Fruit fly (Drosophila melanogaster) ovary, adult (tissue): Measurements from ENCODE around the gene FucTB.
A peak's percentile ranks its signal among the peaks of the same experiment; 100 is the strongest.

Source experiments
- CG17801 ChIP-seq: fragments of 200-800 bp; optimal IDR thresholded peaks from 2 replicates; lab custom pipeline; 2019; ENCODE audit warnings: missing biosample characterization, mild to moderate bottlenecking, missing genetic modification characterization, moderate library complexity; ENCODE audit not compliant: partially characterized antibody

Gene FucTB

DNA sequence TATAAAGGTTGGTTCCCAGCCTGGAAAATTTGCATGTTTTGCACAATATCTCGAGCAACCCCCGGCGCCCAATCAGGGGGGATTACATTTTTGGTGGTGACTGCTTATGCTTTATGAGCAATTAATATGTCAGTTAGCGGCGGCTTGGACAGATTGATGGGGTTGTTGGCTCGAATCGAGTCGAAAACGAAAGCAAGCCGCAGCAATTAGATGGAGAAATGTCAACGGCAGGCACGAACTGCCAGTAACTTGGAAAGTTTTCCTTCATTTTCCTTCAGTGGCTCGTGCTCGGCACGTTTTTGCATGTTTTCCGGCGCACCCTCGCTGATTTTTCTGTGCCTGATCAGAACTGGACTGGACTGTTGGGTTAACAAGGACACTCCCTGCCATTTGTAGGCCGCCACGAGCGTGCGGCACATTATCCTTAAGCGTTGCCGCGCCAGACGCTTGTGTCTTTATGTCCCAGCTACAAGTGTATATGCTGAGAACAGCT is 12.0 kb upstream of the FucTB start:
- TF ChIP-seq CG17801 (GFP tag; lab: Kevin White, UChicago): no peak

DNA sequence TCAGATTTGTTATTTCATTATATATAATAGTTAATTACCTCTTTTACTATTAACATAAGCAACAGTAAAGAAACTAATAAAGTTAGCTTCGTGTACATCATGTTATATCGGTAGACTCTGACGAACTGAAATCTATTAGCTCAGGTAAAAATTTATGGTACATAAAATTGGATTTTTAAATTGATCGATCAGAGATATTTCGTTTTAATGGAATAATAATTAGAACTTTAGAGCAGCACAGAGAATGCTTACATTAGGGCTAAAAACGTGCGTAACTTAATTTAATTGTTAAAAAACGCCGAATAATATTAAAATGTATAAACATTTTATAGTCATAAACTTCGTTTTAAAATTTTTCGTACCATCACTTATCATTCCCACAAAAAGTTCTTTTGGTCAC is 9.8 kb upstream of the FucTB start, which contains the start of gene CG33723:
Gene CG33723 (minus strand): TSS at position 101 of the 400 bp plus-strand sequence.
- TF ChIP-seq CG17801 (GFP tag; lab: Kevin White, UChicago): no peak

DNA sequence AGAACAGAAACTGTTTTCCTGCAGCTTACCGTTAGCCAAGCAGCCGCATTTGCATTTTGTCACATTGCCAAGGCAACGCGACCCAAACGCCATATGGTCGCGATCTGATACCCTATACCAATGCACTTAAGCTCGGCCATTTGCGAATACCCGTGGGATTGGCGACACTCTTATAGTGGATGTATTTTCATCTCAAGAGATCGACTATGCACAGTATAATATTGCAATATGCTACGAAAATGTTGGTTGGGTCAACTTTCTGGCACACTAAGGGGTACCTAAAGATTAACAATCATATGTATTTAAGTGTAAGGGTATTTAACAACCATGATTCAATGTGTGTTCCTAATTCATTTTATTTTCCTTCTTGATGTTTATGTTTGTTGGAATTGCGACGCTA is 7.4 kb upstream of the FucTB start:
- peak; percentile 37 for TF ChIP-seq CG17801 (GFP tag; lab: Kevin White, UChicago)

DNA sequence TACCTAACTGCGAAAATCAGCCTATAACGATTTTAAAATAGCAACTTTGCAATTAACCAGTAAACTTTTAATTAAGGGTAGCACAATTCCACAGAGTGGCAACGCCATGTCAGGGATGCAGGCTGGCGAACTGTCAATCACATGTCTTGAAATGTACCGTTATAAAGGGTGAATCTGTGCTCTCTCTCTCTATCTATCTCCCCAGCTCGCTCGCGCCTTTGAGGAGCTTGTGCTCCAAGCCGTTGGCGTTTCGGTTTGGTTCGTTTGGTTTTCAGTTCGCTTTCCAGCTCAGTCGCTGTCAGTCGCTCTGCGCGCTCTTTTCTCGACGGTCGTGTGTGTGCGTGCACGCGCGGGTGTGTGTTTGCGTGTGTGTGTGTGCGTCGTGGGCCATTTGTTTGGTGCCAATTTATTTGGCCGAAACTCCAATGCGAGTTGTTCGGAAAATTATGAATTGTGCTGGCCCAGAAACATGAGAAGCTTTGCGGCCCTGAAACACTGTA is 6.4 kb upstream of the FucTB start, which contains the start of gene numb:
Gene numb (plus strand): TSS at position 254 of the 500 bp plus-strand sequence.
- peak; percentile 55 for TF ChIP-seq CG17801 (GFP tag; lab: Kevin White, UChicago)

DNA sequence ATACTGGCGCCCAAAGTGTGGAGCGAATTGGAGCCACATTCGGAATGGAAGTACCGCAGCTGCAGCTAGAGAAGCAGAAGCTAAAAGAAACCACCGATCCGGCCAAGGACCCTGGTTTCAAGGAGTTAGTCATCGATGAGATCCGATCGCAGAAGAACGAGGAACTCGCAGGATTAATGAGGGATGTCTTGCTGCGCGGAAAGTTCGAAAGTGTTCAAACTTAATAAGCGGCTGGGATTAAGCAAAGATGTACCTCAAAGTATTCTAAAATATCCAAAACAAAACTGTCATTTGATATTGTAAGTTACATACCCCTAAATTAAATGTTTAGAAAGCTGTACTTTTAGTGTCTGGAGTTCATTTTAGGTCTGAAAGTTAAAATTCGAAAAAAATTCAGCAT is 5.7 kb upstream of the FucTB start, which contains the start of gene RpS28-like:
Gene RpS28-like (plus strand): TSS at position 301 of the 400 bp plus-strand sequence.
- no peak for TF ChIP-seq CG17801 (GFP tag; lab: Kevin White, UChicago)

DNA sequence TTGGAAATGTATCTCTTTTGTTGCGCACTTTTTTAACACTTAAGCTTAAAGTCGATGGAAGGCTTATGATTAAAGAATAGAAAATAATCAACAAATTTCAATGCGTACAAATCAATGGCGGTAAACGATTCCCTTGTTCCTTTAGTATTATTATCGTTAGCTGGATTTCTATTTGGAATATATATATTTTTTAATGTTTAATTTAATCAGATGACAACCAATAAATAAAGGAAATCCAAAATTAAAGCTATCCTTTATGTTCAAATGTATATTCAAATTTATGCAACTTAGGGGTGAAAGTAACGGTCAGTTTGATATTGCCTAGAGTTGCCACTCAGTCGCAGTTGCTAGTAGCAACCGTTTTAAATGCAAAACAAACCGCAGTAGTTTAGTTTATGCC is 4.2 kb upstream of the FucTB start, which contains the start of gene CG3769:
Gene CG3769 (plus strand): TSS at position 301 of the 400 bp plus-strand sequence.
- TF ChIP-seq CG17801 (GFP tag; lab: Kevin White, UChicago): no peak

DNA sequence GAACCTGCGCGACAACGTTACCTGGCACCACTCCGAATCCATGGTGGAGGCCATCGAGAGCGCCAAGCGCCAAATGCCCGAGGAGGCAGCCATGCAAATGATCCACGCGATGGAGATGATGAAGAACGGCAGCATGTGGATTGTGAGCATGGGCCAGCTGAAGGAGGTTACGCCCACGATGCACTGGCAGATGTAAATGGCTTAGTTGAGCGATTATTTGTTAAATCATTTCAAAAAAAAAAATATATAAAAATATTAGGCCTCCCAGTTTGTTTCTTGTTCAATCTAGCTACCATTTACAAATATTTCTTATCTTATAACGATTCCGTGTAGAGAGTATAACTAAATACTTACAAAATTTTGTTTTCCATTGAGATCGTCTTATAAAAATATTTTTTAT is 3.3 kb downstream of the FucTB start, which contains the start of gene CG42847:
Gene CG42847 (plus strand): TSS at position 301 of the 400 bp plus-strand sequence.
- no peak for TF ChIP-seq CG17801 (GFP tag; lab: Kevin White, UChicago)

DNA sequence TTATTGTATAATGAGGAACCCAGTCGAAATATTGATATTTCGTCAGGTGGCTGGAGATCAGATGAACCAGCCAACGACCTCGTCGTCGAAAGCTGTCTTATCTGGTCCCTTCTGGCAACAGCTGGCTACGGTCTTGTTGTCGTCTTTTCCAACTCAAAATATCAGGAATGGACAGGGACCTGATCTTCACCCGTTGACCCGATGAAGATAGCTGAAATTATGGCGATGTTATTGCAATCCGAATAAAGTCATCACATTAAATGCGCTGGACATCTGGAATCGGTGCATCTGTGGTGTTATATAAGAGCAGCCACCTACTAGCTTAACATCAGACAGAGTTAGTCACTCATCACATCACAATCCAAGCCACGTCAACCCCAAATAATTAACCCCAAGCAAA is 4.3 kb downstream of the FucTB start, which contains the start of gene Fbp2:
Gene Fbp2 (plus strand): TSS at position 251 of the 400 bp plus-strand sequence.
- TF ChIP-seq CG17801 (GFP tag; lab: Kevin White, UChicago): no peak

DNA sequence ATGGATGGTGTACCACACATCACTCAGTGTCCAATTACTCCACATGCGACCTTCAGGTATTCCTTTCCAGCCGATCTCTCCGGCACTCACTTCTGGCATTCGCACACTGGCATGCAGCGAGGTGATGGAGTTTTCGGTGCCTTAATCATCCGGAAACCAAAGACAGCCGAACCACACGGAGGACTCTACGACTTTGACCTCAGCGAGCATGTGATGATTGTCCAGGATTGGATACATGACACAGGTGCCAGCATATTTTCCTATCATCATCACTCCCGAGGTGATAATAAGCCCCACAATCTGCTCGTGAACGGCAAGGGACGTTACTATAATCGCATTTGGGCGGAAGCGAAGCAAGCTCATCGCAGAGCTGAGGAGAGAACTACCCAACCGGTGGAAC is 6.7 kb downstream of the FucTB start:
- no peak for TF ChIP-seq CG17801 (GFP tag; lab: Kevin White, UChicago)

DNA sequence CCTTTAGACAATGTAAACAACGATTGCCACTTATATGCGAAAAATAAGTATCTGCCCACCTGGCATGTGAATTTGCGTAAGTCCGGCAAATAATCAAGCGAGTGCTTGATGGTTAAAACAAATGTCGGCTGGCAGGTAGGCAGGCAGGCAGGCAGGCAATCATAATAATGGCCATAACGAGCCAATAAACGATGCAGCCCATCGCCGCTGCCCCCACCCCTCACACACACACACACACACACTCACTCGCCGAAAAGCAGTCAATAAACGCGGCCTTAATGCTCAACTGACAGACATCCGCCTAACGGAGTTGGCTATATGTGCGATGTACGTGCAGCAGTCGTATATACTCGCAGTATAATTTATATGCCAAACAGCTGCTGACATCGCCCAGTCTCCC is 9.5 kb downstream of the FucTB start:
- TF ChIP-seq CG17801 (GFP tag; lab: Kevin White, UChicago): no peak

DNA sequence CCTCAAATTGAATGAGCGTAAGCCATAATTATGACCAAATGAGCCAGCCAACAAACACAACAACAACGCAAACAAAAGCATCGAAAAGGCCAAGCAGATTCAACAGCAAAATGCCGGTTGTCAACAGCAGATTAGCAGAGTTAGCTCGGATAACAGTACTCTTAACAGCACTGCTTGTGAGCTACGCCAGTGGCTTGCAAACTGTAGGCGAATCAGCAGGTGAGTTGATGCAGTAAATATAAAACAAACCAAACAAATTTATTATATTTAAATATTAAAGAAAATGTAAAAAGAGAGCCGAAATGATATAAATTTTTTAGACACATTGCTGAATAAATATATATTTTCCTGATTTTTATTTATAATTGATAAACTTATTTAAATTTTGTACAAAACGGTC is 10.2 kb downstream of the FucTB start:
- TF ChIP-seq CG17801 (GFP tag; lab: Kevin White, UChicago): no peak

DNA sequence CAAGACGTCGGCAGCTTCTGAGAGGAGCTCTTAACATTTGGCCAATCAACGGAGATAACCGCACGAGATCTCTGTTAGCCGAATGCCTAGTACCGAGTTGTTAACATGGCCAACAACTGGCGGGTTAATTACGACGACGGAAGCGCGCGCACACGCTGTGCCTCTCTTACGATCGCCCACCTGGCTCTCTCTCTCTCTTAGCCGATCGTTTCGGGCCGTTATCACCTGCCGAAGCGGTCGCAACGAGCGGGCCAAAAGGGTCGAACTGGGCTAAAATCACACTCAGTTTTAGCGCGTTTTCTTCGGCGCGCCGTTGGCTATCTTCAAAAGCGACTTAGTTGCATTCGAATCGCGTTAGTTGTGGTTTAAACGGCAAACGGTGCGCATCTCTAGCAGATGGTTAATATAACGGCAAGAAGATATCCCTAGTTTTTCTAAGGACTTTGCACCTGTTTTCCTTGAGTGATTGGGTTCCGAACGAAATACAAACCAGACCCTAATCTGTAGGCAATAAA is 14.6 kb downstream of the FucTB start, which contains the start of gene Mco1:
Gene Mco1 (plus strand): TSS at position 345 of the 515 bp plus-strand sequence.
- no peak for TF ChIP-seq CG17801 (GFP tag; lab: Kevin White, UChicago)

DNA sequence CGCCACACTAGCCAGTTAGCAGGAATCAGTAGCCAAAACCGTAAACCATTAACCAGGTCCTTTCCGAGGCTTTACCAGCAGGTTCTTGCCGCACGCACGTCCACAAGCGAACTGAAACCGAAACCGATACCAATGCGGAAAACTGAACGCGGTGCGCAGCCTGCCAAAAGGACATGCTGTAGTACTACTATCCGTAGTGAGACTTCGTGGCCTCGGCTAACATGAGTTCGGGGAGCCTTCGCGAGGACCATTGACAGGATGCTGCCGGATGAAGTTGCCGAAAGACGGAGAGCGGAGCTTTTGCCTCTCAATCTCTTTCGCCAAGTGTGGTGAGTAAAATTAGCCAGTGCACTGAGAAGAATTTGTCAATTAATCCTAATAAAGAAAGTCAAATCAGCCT is 15.8 kb downstream of the FucTB start, which contains the start of gene Shawl:
Gene Shawl (minus strand): TSS at position 104 of the 400 bp plus-strand sequence.
- no peak for TF ChIP-seq CG17801 (GFP tag; lab: Kevin White, UChicago)

DNA sequence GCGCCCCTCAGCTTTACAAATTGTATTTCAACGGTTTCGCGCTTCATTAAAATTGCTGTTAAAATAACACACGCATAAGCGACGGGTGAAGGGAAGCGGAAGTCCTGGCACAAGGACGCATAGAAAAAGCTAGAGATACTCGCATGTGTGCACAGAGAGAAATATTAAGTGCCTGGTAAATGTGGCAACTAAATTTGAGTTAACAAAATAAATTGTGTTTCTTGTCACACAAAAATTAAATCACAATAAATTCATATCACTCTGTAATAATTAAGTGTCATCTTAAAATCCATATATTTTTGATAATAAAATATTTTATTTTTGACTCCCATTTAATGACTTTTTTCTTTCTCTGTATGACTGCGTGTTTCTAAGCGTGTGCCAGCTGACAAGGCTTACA is 30.7 kb downstream of the FucTB start:
- TF ChIP-seq CG17801 (GFP tag; lab: Kevin White, UChicago): no peak

DNA sequence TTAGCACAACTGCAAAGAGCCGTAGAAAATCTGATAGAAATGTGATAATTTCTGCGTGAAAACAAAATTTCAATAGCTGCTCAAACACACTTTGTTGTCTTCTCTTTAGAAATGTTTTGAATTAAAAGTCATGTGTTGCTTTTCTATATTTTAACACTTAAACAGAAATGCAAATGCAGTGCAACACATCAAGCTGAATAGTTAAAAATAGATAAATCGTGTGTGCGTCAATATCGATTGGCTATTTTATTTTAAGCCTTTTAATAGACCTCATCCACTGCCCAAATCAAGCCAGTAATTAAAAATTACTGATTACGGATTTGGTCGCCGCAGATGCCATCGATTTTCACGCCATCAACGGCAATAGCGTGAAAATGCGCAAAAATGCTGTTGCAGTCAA is 33.0 kb downstream of the FucTB start, which contains the start of gene CG4438:
Gene CG4438 (minus strand): TSS at position 101 of the 400 bp plus-strand sequence.
- no peak for TF ChIP-seq CG17801 (GFP tag; lab: Kevin White, UChicago)

DNA sequence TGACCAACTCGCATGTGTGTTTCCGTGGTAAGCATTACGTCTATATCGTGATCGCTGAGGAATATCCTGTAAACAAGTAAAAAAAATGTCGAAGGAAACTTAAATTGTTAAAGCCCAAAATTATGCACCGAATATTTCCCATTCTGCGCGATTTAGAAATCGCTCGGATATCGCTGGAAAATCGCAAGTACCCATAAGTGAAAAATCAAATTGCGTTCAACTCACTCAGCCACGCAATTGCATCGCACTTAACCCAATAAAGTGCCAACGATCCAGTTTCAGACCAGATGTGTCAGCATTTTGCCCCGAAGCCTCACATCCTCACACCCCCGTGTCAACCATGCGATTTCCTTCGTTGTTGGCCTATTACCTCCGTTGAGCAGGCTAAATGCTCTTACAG is 34.5 kb downstream of the FucTB start:
- TF ChIP-seq CG17801 (GFP tag; lab: Kevin White, UChicago): no peak
